Worm (Caenorhabditis elegans) whole organism, L4 larva: ENCODE measurements around the gene F41E6.17.

Experiments used
- D1046.2 ChIP-seq: fragments of 200-800 bp; sonication (Bioruptor generic); IDR thresholded peaks from 2 replicates; pipeline ENCODE4 v1.3.6; 2022; ENCODE audit warnings: missing genetic modification characterization, missing compliant biosample characterization
- F37D6.2 ChIP-seq: sonication (generic microtip); optimal IDR thresholded peaks from 2 replicates; lab custom pipeline; 2016; ENCODE audit warnings: mild to moderate bottlenecking, missing genetic modification characterization, missing compliant biosample characterization
- F49E8.2 ChIP-seq: sonication (generic microtip); optimal IDR thresholded peaks from 2 replicates; lab custom pipeline; 2016; ENCODE audit warnings: missing compliant biosample characterization, mild to moderate bottlenecking, missing genetic modification characterization, borderline replicate concordance
- R02D3.7 ChIP-seq: fragments of 150-350 bp; sonication (generic microtip); optimal IDR thresholded peaks from 3 replicates; lab custom pipeline; 2014; ENCODE audit warnings: missing biosample characterization, missing genetic modification characterization
- Y5F2A.4 ChIP-seq: fragments of 200-800 bp; sonication (Bioruptor generic); optimal IDR thresholded peaks from 2 replicates; lab custom pipeline; 2018; ENCODE audit warnings: mild to moderate bottlenecking, missing genetic modification characterization, missing compliant biosample characterization
- Y75B8A.6 ChIP-seq: fragments of 200-800 bp; sonication (Bioruptor generic); IDR thresholded peaks from 2 replicates; pipeline ENCODE4 v1.3.6; 2022; ENCODE audit warnings: missing genetic modification reagents, missing genetic modification characterization, missing compliant biosample characterization
- aha-1 ChIP-seq: fragments of 150-350 bp; peaks from one replicate; lab custom pipeline; 2014; ENCODE audit warnings: missing biosample characterization, missing genetic modification characterization
- attf-4 ChIP-seq: sonication (generic microtip); optimal IDR thresholded peaks from 3 replicates; lab custom pipeline; 2017; ENCODE audit warnings: missing biosample characterization, missing genetic modification characterization
- ceh-28 ChIP-seq: fragments of 150-350 bp; optimal IDR thresholded peaks from 2 replicates; lab custom pipeline; 2014; ENCODE audit warnings: missing biosample characterization, missing genetic modification reagents, missing genetic modification characterization
- ceh-62 ChIP-seq: sonication (generic microtip); optimal IDR thresholded peaks from 2 replicates; lab custom pipeline; 2017; ENCODE audit warnings: missing biosample characterization, missing genetic modification characterization
- ceh-82 ChIP-seq: sonication (generic microtip); optimal IDR thresholded peaks from 2 replicates; lab custom pipeline; 2017; ENCODE audit warnings: missing biosample characterization, missing genetic modification characterization
- ces-1 ChIP-seq: fragments of 150-350 bp; sonication (generic microtip); optimal IDR thresholded peaks from 4 replicates; lab custom pipeline; 2014; ENCODE audit warnings: missing biosample characterization, missing genetic modification reagents, missing genetic modification characterization
- cey-2 ChIP-seq: sonication (generic microtip); optimal IDR thresholded peaks from 3 replicates; lab custom pipeline; 2017; ENCODE audit warnings: missing genetic modification characterization, mild to moderate bottlenecking, missing compliant biosample characterization, antibody characterized with exemption, borderline replicate concordance; ENCODE audit not compliant: insufficient read depth
- ctbp-1 ChIP-seq: fragments of 200-800 bp; sonication (Bioruptor generic); IDR thresholded peaks from 2 replicates; pipeline ENCODE4 v1.3.6; 2022; ENCODE audit warnings: missing genetic modification reagents, missing genetic modification characterization, missing compliant biosample characterization
- dmd-9 ChIP-seq: fragments of 200-800 bp; sonication (Bioruptor generic); IDR thresholded peaks from 2 replicates; pipeline ENCODE4 v1.3.6; 2022; ENCODE audit warnings: missing genetic modification reagents, missing genetic modification characterization, missing compliant biosample characterization
- duxl-1 ChIP-seq: sonication (generic microtip); optimal IDR thresholded peaks from 2 replicates; lab custom pipeline; 2016; ENCODE audit warnings: mild to moderate bottlenecking, missing genetic modification characterization, moderate library complexity, missing compliant biosample characterization; ENCODE audit not compliant: poor library complexity
- egl-27 ChIP-seq: sonication (generic microtip); optimal IDR thresholded peaks from 3 replicates; lab custom pipeline; 2017; ENCODE audit warnings: missing biosample characterization, missing genetic modification reagents, missing genetic modification characterization
- fkh-10 ChIP-seq: fragments of 150-350 bp; optimal IDR thresholded peaks from 2 replicates; lab custom pipeline; 2014; ENCODE audit warnings: missing biosample characterization, missing genetic modification reagents, missing genetic modification characterization
- gei-8 ChIP-seq: fragments of 200-800 bp; sonication (Bioruptor generic); optimal IDR thresholded peaks from 2 replicates; lab custom pipeline; 2018; ENCODE audit warnings: mild to moderate bottlenecking, missing genetic modification characterization, missing compliant biosample characterization
- hif-1 ChIP-seq, 2 experiments: sonication (generic microtip); optimal IDR thresholded peaks; 2 replicates each; lab custom pipeline; 2016 to 2017; ENCODE audit warnings: missing compliant biosample characterization in 2 of 2, missing genetic modification characterization in 2 of 2, missing genetic modification reagents in 2 of 2, missing genotype in 2 of 2, mild to moderate bottlenecking in 1 of 2
- hlh-11 ChIP-seq: fragments of 200-800 bp; sonication (Bioruptor generic); optimal IDR thresholded peaks from 2 replicates; lab custom pipeline; 2018; ENCODE audit warnings: mild to moderate bottlenecking, missing genetic modification characterization, missing compliant biosample characterization
- hlh-30 ChIP-seq: sonication (generic microtip); optimal IDR thresholded peaks from 2 replicates; lab custom pipeline; 2017; ENCODE audit warnings: antibody characterized with exemption, mild to moderate bottlenecking, missing genetic modification characterization, missing compliant biosample characterization; ENCODE audit not compliant: insufficient read depth
- hmg-1.1 ChIP-seq: fragments of 200-800 bp; sonication (Bioruptor generic); IDR thresholded peaks from 2 replicates; pipeline ENCODE4 v1.3.6; 2022; ENCODE audit warnings: missing genetic modification reagents, missing genetic modification characterization, missing compliant biosample characterization
- jun-1 ChIP-seq: fragments of 150-350 bp; optimal IDR thresholded peaks from 2 replicates; lab custom pipeline; 2014; ENCODE audit warnings: missing biosample characterization, missing genetic modification reagents, missing genetic modification characterization
- lim-7 ChIP-seq: fragments of 200-800 bp; sonication (Bioruptor generic); IDR thresholded peaks from 2 replicates; pipeline ENCODE4 v1.3.6; 2022; ENCODE audit warnings: missing genetic modification characterization, missing compliant biosample characterization
- lin-15B ChIP-seq: fragments of 150-350 bp; sonication (generic microtip); optimal IDR thresholded peaks from 3 replicates; lab custom pipeline; 2014; ENCODE audit warnings: missing biosample characterization, missing genetic modification characterization
- lin-38 ChIP-seq: fragments of 200-800 bp; sonication (Bioruptor generic); IDR thresholded peaks from 2 replicates; pipeline ENCODE4 v1.3.6; 2022; ENCODE audit warnings: missing genetic modification reagents, missing genetic modification characterization, missing compliant biosample characterization
- lin-39 ChIP-seq: fragments of 150-350 bp; optimal IDR thresholded peaks from 2 replicates; lab custom pipeline; 2014; ENCODE audit warnings: missing biosample characterization, missing genetic modification reagents, missing genetic modification characterization
- lsy-2 ChIP-seq, 2 experiments: fragments of 150-350 bp in 1 of 2; sonication (generic microtip) in 1 of 2; optimal IDR thresholded peaks; 2 replicates each; lab custom pipeline; 2014 to 2017; ENCODE audit warnings: missing biosample characterization in 2 of 2, missing genetic modification characterization in 2 of 2
- madf-9 ChIP-seq: fragments of 200-800 bp; sonication (Bioruptor generic); conservative IDR thresholded peaks from 2 replicates; pipeline ENCODE4 v1.3.6; 2022; ENCODE audit warnings: missing genetic modification reagents, missing genetic modification characterization, missing compliant biosample characterization
- mdt-29 ChIP-seq: fragments of 200-800 bp; sonication (Bioruptor generic); IDR thresholded peaks from 2 replicates; pipeline ENCODE4 v1.3.6; 2022; ENCODE audit warnings: missing genetic modification reagents, missing genetic modification characterization, missing compliant biosample characterization
- mep-1 ChIP-seq: fragments of 150-350 bp; sonication (generic microtip); optimal IDR thresholded peaks from 3 replicates; lab custom pipeline; 2014; ENCODE audit warnings: missing biosample characterization, missing genetic modification characterization
- mes-2 ChIP-seq: sonication (generic microtip); optimal IDR thresholded peaks from 2 replicates; lab custom pipeline; 2016; ENCODE audit warnings: missing genotype, mild to moderate bottlenecking, missing genetic modification characterization, missing compliant biosample characterization; ENCODE audit not compliant: poor library complexity, severe bottlenecking
- mxl-2 ChIP-seq: fragments of 200-800 bp; sonication (Bioruptor generic); conservative IDR thresholded peaks from 2 replicates; pipeline ENCODE4 v1.3.6; 2022; ENCODE audit warnings: missing genetic modification reagents, missing genetic modification characterization, missing compliant biosample characterization
- nhr-10 ChIP-seq: fragments of 150-350 bp; optimal IDR thresholded peaks from 2 replicates; lab custom pipeline; 2014; ENCODE audit warnings: missing biosample characterization, missing genetic modification characterization
- nhr-11 ChIP-seq: fragments of 150-350 bp; optimal IDR thresholded peaks from 2 replicates; lab custom pipeline; 2014; ENCODE audit warnings: missing biosample characterization, missing genetic modification characterization
- nhr-237 ChIP-seq: sonication (generic microtip); optimal IDR thresholded peaks from 2 replicates; lab custom pipeline; 2017; ENCODE audit warnings: missing biosample characterization, missing genetic modification characterization
- nhr-41 ChIP-seq: fragments of 200-800 bp; sonication (Bioruptor generic); IDR thresholded peaks from 2 replicates; pipeline ENCODE4 v1.3.6; 2022; ENCODE audit warnings: missing genetic modification reagents, missing genetic modification characterization, missing compliant biosample characterization
- nhr-48 ChIP-seq: sonication (generic microtip); optimal IDR thresholded peaks from 2 replicates; lab custom pipeline; 2016; ENCODE audit warnings: mild to moderate bottlenecking, missing genetic modification characterization, missing compliant biosample characterization
- nhr-6 ChIP-seq: fragments of 150-350 bp; optimal IDR thresholded peaks from 2 replicates; lab custom pipeline; 2014; ENCODE audit warnings: missing biosample characterization, missing genetic modification characterization
- nhr-76 ChIP-seq: fragments of 150-350 bp; optimal IDR thresholded peaks from 2 replicates; lab custom pipeline; 2014; ENCODE audit warnings: missing biosample characterization, missing genetic modification characterization
- php-3 ChIP-seq: fragments of 200-800 bp; sonication (Bioruptor generic); IDR thresholded peaks from 2 replicates; pipeline ENCODE4 v1.3.6; 2022; ENCODE audit warnings: missing genetic modification reagents, missing genetic modification characterization, missing compliant biosample characterization
- rbr-2 ChIP-seq: sonication (generic microtip); optimal IDR thresholded peaks from 2 replicates; lab custom pipeline; 2016; ENCODE audit warnings: missing genotype, missing genetic modification characterization, missing compliant biosample characterization
- set-16 ChIP-seq: fragments of 200-800 bp; sonication (Bioruptor generic); IDR thresholded peaks from 2 replicates; pipeline ENCODE4 v1.3.6; 2022; ENCODE audit warnings: missing genetic modification reagents, missing genetic modification characterization, missing compliant biosample characterization
- skn-1 ChIP-seq: fragments of 150-350 bp; optimal IDR thresholded peaks from 2 replicates; lab custom pipeline; 2014; ENCODE audit warnings: missing biosample characterization, missing genetic modification characterization
- spr-3 ChIP-seq: fragments of 200-800 bp; sonication (Bioruptor generic); optimal IDR thresholded peaks from 2 replicates; lab custom pipeline; 2018; ENCODE audit warnings: mild to moderate bottlenecking, missing genetic modification characterization, missing compliant biosample characterization
- unc-39 ChIP-seq: sonication (generic microtip); optimal IDR thresholded peaks from 2 replicates; lab custom pipeline; 2017; ENCODE audit warnings: missing biosample characterization, missing genetic modification characterization
- unc-62 ChIP-seq, 3 experiments: fragments of 150-350 bp in 1 of 3; sonication (generic microtip); optimal IDR thresholded peaks in 2 of 3; peaks in 1 of 3; 1 replicate in 1 of 3; 2 replicates in 2 of 3; lab custom pipeline; 2014 to 2017; ENCODE audit warnings: missing biosample characterization in 3 of 3, missing genetic modification characterization in 3 of 3, missing genetic modification reagents in 3 of 3, missing genotype in 1 of 3
- vab-7 ChIP-seq: fragments of 200-800 bp; sonication (Bioruptor generic); IDR thresholded peaks from 2 replicates; pipeline ENCODE4 v1.3.6; 2022; ENCODE audit warnings: missing genetic modification reagents, missing genetic modification characterization, missing compliant biosample characterization
- zip-11 ChIP-seq: fragments of 200-800 bp; sonication (Bioruptor generic); IDR thresholded peaks from 2 replicates; pipeline ENCODE4 v1.3.6; 2022; ENCODE audit warnings: missing genetic modification characterization, missing compliant biosample characterization
- zip-2 ChIP-seq: fragments of 150-350 bp; optimal IDR thresholded peaks from 2 replicates; lab custom pipeline; 2014; ENCODE audit warnings: missing biosample characterization, missing genetic modification characterization
- ztf-11 ChIP-seq: fragments of 150-350 bp; optimal IDR thresholded peaks from 2 replicates; lab custom pipeline; 2014; ENCODE audit warnings: missing biosample characterization, missing genetic modification characterization

F41E6.17 gene

DNA sequence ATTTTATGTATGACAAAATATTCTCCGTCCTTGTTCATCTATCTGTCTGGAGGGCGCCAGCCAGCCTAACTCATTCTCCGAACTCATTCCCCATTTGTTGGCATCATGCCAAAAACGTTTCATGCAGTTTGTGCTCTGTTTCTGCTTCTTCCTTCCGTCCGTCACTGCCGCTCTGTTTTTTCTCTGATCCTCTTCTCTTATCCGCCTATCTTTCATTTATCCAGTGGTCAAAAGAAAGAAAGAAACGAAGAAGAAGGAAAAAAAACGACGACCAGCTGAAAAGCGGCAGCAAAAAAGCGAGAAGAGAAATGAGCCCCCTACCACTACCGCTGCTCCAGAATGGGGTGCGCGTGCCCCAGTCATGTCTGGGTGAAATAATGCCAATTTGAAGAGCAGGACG, 39.1 kb downstream of the F41E6.17 start:
- TF ChIP-seq hif-1 (tag; optimal IDR thresholded peaks at IDR 0.05; lab: Kevin White, UChicago) = peak in 1 of 2 experiments; percentile 4
- no peak for TF ChIP-seq cey-2 (tag; lab: Kevin White, UChicago)
- no peak for TF ChIP-seq ceh-62
- no peak for TF ChIP-seq mdt-29 (GFP tag; lab: Robert Waterston, UW)
- peak in 1 of 2 experiments; percentile 96 for TF ChIP-seq unc-62 (GFP tag; optimal IDR thresholded peaks at IDR 0.05 in 1 of 2; lab: Kevin White, UChicago)
- no peak for TF ChIP-seq unc-62 (tag; optimal IDR thresholded peaks at IDR 0.05; lab: Kevin White, UChicago)
- TF ChIP-seq F37D6.2 (tag; lab: Kevin White, UChicago) = no peak
- no peak for TF ChIP-seq vab-7 (GFP tag; lab: Robert Waterston, UW)
- TF ChIP-seq nhr-6 (tag; lab: Kevin White, UChicago) = no peak
- no peak for TF ChIP-seq nhr-10 (tag; lab: Kevin White, UChicago)
- no peak for TF ChIP-seq ztf-11 (tag; lab: Kevin White, UChicago)
- TF ChIP-seq R02D3.7 = no peak
- TF ChIP-seq lsy-2 (tag; optimal IDR thresholded peaks at IDR 0.05; lab: Kevin White, UChicago) = peak in 1 of 2 experiments; percentile 28
- no peak for TF ChIP-seq D1046.2 (GFP tag; lab: Robert Waterston, UW)
- no peak for TF ChIP-seq unc-39 (tag; lab: Kevin White, UChicago)
- TF ChIP-seq dmd-9 (GFP tag; lab: Robert Waterston, UW) = no peak
- TF ChIP-seq jun-1 (tag; lab: Kevin White, UChicago) = no peak
- no peak for TF ChIP-seq nhr-76 (tag; lab: Kevin White, UChicago)
- TF ChIP-seq spr-3 (GFP tag; lab: Kevin White, UChicago) = no peak
- no peak for TF ChIP-seq fkh-10 (GFP tag; lab: Kevin White, UChicago)
- no peak for TF ChIP-seq ctbp-1 (GFP tag; lab: Robert Waterston, UW)
- peak; percentile 45 for TF ChIP-seq hlh-11 (tag; lab: Kevin White, UChicago)
- no peak for TF ChIP-seq aha-1 (tag; lab: Kevin White, UChicago)
- no peak for TF ChIP-seq lin-39 (tag; lab: Kevin White, UChicago)
- TF ChIP-seq ceh-82 (tag; lab: Kevin White, UChicago) = no peak
- no peak for TF ChIP-seq Y5F2A.4
- peak; percentile 10 for TF ChIP-seq mes-2 (tag; lab: Kevin White, UChicago)
- no peak for TF ChIP-seq mxl-2 (GFP tag; lab: Robert Waterston, UW)
- peak; percentile 62 for TF ChIP-seq hlh-30
- TF ChIP-seq nhr-237 = no peak
- peak; percentile 46; the same call in 1 of the 2 replicates for TF ChIP-seq hmg-1.1 (GFP tag; lab: Robert Waterston, UW)
- no peak for TF ChIP-seq madf-9 (GFP tag; lab: Robert Waterston, UW)
- TF ChIP-seq php-3 (GFP tag; lab: Robert Waterston, UW) = no peak
- TF ChIP-seq duxl-1 = peak; percentile 3
- TF ChIP-seq rbr-2 (tag; lab: Kevin White, UChicago) = peak; percentile 8
- no peak for TF ChIP-seq zip-11 (GFP tag; lab: Robert Waterston, UW)
- TF ChIP-seq mep-1 (tag; lab: Kevin White, UChicago) = peak; percentile 17
- no peak for TF ChIP-seq lin-38 (GFP tag; lab: Robert Waterston, UW)
- no peak for TF ChIP-seq lin-15B (tag; lab: Kevin White, UChicago)
- TF ChIP-seq nhr-41 = no peak
- no peak for TF ChIP-seq lim-7 (GFP tag; lab: Robert Waterston, UW)
- TF ChIP-seq gei-8 (GFP tag; lab: Kevin White, UChicago) = no peak
- no peak for TF ChIP-seq egl-27 (tag; lab: Kevin White, UChicago)
- no peak for TF ChIP-seq zip-2 (tag; lab: Kevin White, UChicago)
- peak; percentile 40 for TF ChIP-seq set-16 (GFP tag; lab: Robert Waterston, UW)
- no peak for TF ChIP-seq ces-1 (GFP tag; lab: Kevin White, UChicago)
- TF ChIP-seq skn-1 (tag; lab: Kevin White, UChicago) = no peak
- TF ChIP-seq nhr-48 = peak; percentile 10
- no peak for TF ChIP-seq Y75B8A.6 (GFP tag; lab: Robert Waterston, UW)
- no peak for TF ChIP-seq nhr-11 (tag; lab: Kevin White, UChicago)
- no peak for TF ChIP-seq F49E8.2
- TF ChIP-seq ceh-28 (tag; lab: Kevin White, UChicago) = no peak
- TF ChIP-seq attf-4 (tag; lab: Kevin White, UChicago) = no peak
